Worm (Caenorhabditis elegans): ENCODE measurements around the gene srv-9.

- no peak for TF ChIP-seq elt-3 (tag; optimal IDR thresholded peaks at IDR 0.05)
- TF ChIP-seq ztf-11 (tag; optimal IDR thresholded peaks at IDR 0.05) = no peak
- TF ChIP-seq nhr-11 (tag; optimal IDR thresholded peaks at IDR 0.05) = no peak
- no peak for TF ChIP-seq unc-39 (tag; optimal IDR thresholded peaks at IDR 0.05)
- no peak for TF ChIP-seq nhr-77 (tag; optimal IDR thresholded peaks at IDR 0.05)
These were observed 16.4 kb downstream of the srv-9 start, which contains the start of gene F53F1.2 for ce11 chrV:13406511-13406910.
